Worm (Caenorhabditis elegans): ENCODE measurements around the gene T22F3.12.

ce11 chrV:3549553-3549952 lies 42.4 kb downstream of the T22F3.12 start, which contains the start of gene sri-21:
- TF ChIP-seq elt-2 (tag; optimal IDR thresholded peaks at IDR 0.05) = no peak
- no peak for TF ChIP-seq nhr-11 (tag; optimal IDR thresholded peaks at IDR 0.05)
- no peak for TF ChIP-seq sox-4 (tag; optimal IDR thresholded peaks at IDR 0.05)
- TF ChIP-seq hlh-8 (tag; optimal IDR thresholded peaks at IDR 0.05) = no peak
- no peak for TF ChIP-seq dve-1 (tag; optimal IDR thresholded peaks at IDR 0.05)
- no peak for TF ChIP-seq pha-4 (tag; optimal IDR thresholded peaks at IDR 0.05)
- no peak for TF ChIP-seq ama-1 (optimal IDR thresholded peaks at IDR 0.05)

Data from whole organism, late embryonic.